Fruit fly (Drosophila melanogaster): ENCODE results near the gene CG12502.

Gene CG12502

dm6 chr3L:832897-833857 is 32.0 kb upstream of the CG12502 start, which contains the start of gene Sf3b3 (continued):
- peak; percentile 73 for TF ChIP-seq Bgb (GFP tag; IDR thresholded peaks at IDR 0.05; ENCODE audit: partially characterized antibody)
- TF ChIP-seq CG8944 (GFP tag; optimal IDR thresholded peaks at IDR 0.05): no peak
- no peak for TF ChIP-seq CrebB (tag; optimal IDR thresholded peaks at IDR 0.05)
- no peak for TF ChIP-seq Usf (GFP tag; optimal IDR thresholded peaks at IDR 0.05)
- no peak for TF ChIP-seq CG18619 (GFP tag; optimal IDR thresholded peaks at IDR 0.05)
- TF ChIP-seq Hr51 (GFP tag; optimal IDR thresholded peaks at IDR 0.05): no peak
- no peak for TF ChIP-seq Bdp1 (GFP tag; optimal IDR thresholded peaks at IDR 0.05)
- no peak for TF ChIP-seq sc (optimal IDR thresholded peaks at IDR 0.05)
- TF ChIP-seq sc (GFP tag; optimal IDR thresholded peaks at IDR 0.05): no peak
- TF ChIP-seq klu (GFP tag; IDR thresholded peaks at IDR 0.05): no peak
- peak; percentile 12 for TF ChIP-seq Dp (GFP tag; optimal IDR thresholded peaks at IDR 0.05)
- no peak for TF ChIP-seq so (GFP tag; IDR thresholded peaks at IDR 0.05)
- no peak for TF ChIP-seq Dek (tag; optimal IDR thresholded peaks at IDR 0.05)
- TF ChIP-seq zfh1 (GFP tag; IDR thresholded peaks at IDR 0.05): 0 out of 3 replicates have a peak, but pooled peaks have one; percentile 41
- no peak for TF ChIP-seq NC2α (GFP tag; optimal IDR thresholded peaks at IDR 0.05)
- TF ChIP-seq pros (GFP tag; optimal IDR thresholded peaks at IDR 0.05): no peak
- peak; percentile 35; the same call in 1 of the 2 replicates for TF ChIP-seq CG32532 (GFP tag; IDR thresholded peaks at IDR 0.05)
- TF ChIP-seq CG4404 (GFP tag; IDR thresholded peaks at IDR 0.05): 0 out of 2 replicates have a peak, but pooled peaks have one; percentile 16
- TF ChIP-seq MBD-R2 (GFP tag; IDR thresholded peaks at IDR 0.05): 0 out of 2 replicates have a peak, but pooled peaks have one; percentile 27
- peak; percentile 46 for TF ChIP-seq CG2712 (tag; optimal IDR thresholded peaks at IDR 0.05)
- no peak for TF ChIP-seq schlank (tag; optimal IDR thresholded peaks at IDR 0.05)
- no peak for TF ChIP-seq Ssrp (tag; optimal IDR thresholded peaks at IDR 0.05)
- no peak for TF ChIP-seq chn (GFP tag; optimal IDR thresholded peaks at IDR 0.05)
- TF ChIP-seq knrl (GFP tag; IDR thresholded peaks at IDR 0.05; ENCODE audit: partially characterized antibody): peak; percentile 55
- no peak for TF ChIP-seq dan (GFP tag; IDR thresholded peaks at IDR 0.05)
- TF ChIP-seq CG33557 (GFP tag; optimal IDR thresholded peaks at IDR 0.05): no peak
- peak; percentile 79 for TF ChIP-seq Med (GFP tag)
- peak; percentile 6 for TF ChIP-seq CG10979 (tag; optimal IDR thresholded peaks at IDR 0.05)
- no peak for TF ChIP-seq GATAe (GFP tag; conservative IDR thresholded peaks at IDR 0.05)
- peak; percentile 60 for TF ChIP-seq sqz (GFP tag; optimal IDR thresholded peaks at IDR 0.05)
- TF ChIP-seq CG32772 (GFP tag; IDR thresholded peaks at IDR 0.05): no peak
- no peak for TF ChIP-seq slp2 (GFP tag; optimal IDR thresholded peaks at IDR 0.05)
- TF ChIP-seq CG10462 (GFP tag; optimal IDR thresholded peaks at IDR 0.05): no peak
- no peak; the same call in 1 of the 2 replicates for TF ChIP-seq al (GFP tag; IDR thresholded peaks at IDR 0.05)
- no peak for TF ChIP-seq maf-S (GFP tag; optimal IDR thresholded peaks at IDR 0.05)
- no peak for TF ChIP-seq CG7556 (GFP tag; optimal IDR thresholded peaks at IDR 0.05)
- TF ChIP-seq CG2199 (GFP tag; IDR thresholded peaks at IDR 0.05): 0 out of 3 replicates have a peak, but pooled peaks have one; percentile 44
- TF ChIP-seq Spps (tag; optimal IDR thresholded peaks at IDR 0.05): no peak
- no peak for TF ChIP-seq CG12071 (GFP tag; optimal IDR thresholded peaks at IDR 0.05)
- no peak for TF ChIP-seq CG15011 (GFP tag; optimal IDR thresholded peaks at IDR 0.05)
- TF ChIP-seq br (optimal IDR thresholded peaks at IDR 0.05): no peak
- no peak for TF ChIP-seq CG17912 (GFP tag; optimal IDR thresholded peaks at IDR 0.05)
- no peak for TF ChIP-seq CG4282 (GFP tag; optimal IDR thresholded peaks at IDR 0.05)
- no peak for TF ChIP-seq pb (GFP tag; optimal IDR thresholded peaks at IDR 0.05)
- TF ChIP-seq eyg (GFP tag; optimal IDR thresholded peaks at IDR 0.05): no peak
- TF ChIP-seq ap (GFP tag; IDR thresholded peaks at IDR 0.05): no peak
- TF ChIP-seq CG9215 (GFP tag; IDR thresholded peaks at IDR 0.05): no peak; the same call in 1 of the 2 replicates
- no peak for TF ChIP-seq Poxn (GFP tag; IDR thresholded peaks at IDR 0.05)
- TF ChIP-seq CG30020 (tag; optimal IDR thresholded peaks at IDR 0.05): peak; percentile 12
- TF ChIP-seq nmo (GFP tag; optimal IDR thresholded peaks at IDR 0.05): no peak
